Worm (Caenorhabditis elegans) whole organism, L4 larva: ENCODE measurements around the gene C48B4.8.

Experiments used
- D1046.2 ChIP-seq: fragments of 200-800 bp; sonication (Bioruptor generic); IDR thresholded peaks from 2 replicates; pipeline ENCODE4 v1.3.6; 2022; ENCODE audit warnings: missing genetic modification characterization, missing compliant biosample characterization
- F37D6.2 ChIP-seq: sonication (generic microtip); optimal IDR thresholded peaks from 2 replicates; lab custom pipeline; 2016; ENCODE audit warnings: mild to moderate bottlenecking, missing genetic modification characterization, missing compliant biosample characterization
- F44E2.7 ChIP-seq: fragments of 200-800 bp; sonication (Bioruptor generic); IDR thresholded peaks from 2 replicates; pipeline ENCODE4 v2.1.2; 2022; ENCODE audit warnings: missing genetic modification characterization, missing compliant biosample characterization
- R02D3.7 ChIP-seq: fragments of 150-350 bp; sonication (generic microtip); optimal IDR thresholded peaks from 3 replicates; lab custom pipeline; 2014; ENCODE audit warnings: missing biosample characterization, missing genetic modification characterization
- T26A8.4 ChIP-seq: fragments of 200-800 bp; sonication (Bioruptor generic); IDR thresholded peaks from 2 replicates; pipeline ENCODE4 v1.3.6; 2022; ENCODE audit warnings: missing genetic modification characterization, missing compliant biosample characterization
- Y105C5A.15 ChIP-seq: fragments of 200-800 bp; sonication (Bioruptor generic); IDR thresholded peaks from 2 replicates; pipeline ENCODE4 v1.3.6; 2022; ENCODE audit warnings: missing genetic modification characterization, missing compliant biosample characterization
- Y5F2A.4 ChIP-seq: fragments of 200-800 bp; sonication (Bioruptor generic); optimal IDR thresholded peaks from 2 replicates; lab custom pipeline; 2018; ENCODE audit warnings: mild to moderate bottlenecking, missing genetic modification characterization, missing compliant biosample characterization
- ZK337.2 ChIP-seq: fragments of 200-800 bp; sonication (Bioruptor generic); IDR thresholded peaks from 2 replicates; pipeline ENCODE4 v1.3.6; 2022; ENCODE audit warnings: missing genetic modification reagents, missing genetic modification characterization, missing compliant biosample characterization
- ZK546.5 ChIP-seq, 2 experiments: sonication (generic microtip); optimal IDR thresholded peaks; 2 replicates each; lab custom pipeline; 2017; ENCODE audit warnings: missing biosample characterization in 2 of 2, missing genetic modification characterization in 2 of 2
- ceh-44 ChIP-seq: fragments of 200-800 bp; sonication (Bioruptor generic); IDR thresholded peaks from 2 replicates; pipeline ENCODE4 v1.3.6; 2022; ENCODE audit warnings: missing genetic modification reagents, missing genetic modification characterization, missing compliant biosample characterization
- dpl-1 ChIP-seq: fragments of 150-350 bp; optimal IDR thresholded peaks from 2 replicates; lab custom pipeline; 2014; ENCODE audit warnings: missing biosample characterization, missing genetic modification reagents, missing genetic modification characterization
- duxl-1 ChIP-seq: sonication (generic microtip); optimal IDR thresholded peaks from 2 replicates; lab custom pipeline; 2016; ENCODE audit warnings: mild to moderate bottlenecking, missing genetic modification characterization, moderate library complexity, missing compliant biosample characterization; ENCODE audit not compliant: poor library complexity
- egl-43 ChIP-seq: fragments of 200-800 bp; sonication (Bioruptor generic); IDR thresholded peaks from 2 replicates; pipeline ENCODE4 v1.3.6; 2022; ENCODE audit warnings: missing genetic modification reagents, missing genetic modification characterization, missing compliant biosample characterization
- gei-8 ChIP-seq: fragments of 200-800 bp; sonication (Bioruptor generic); optimal IDR thresholded peaks from 2 replicates; lab custom pipeline; 2018; ENCODE audit warnings: mild to moderate bottlenecking, missing genetic modification characterization, missing compliant biosample characterization
- hlh-30 ChIP-seq: sonication (generic microtip); optimal IDR thresholded peaks from 2 replicates; lab custom pipeline; 2017; ENCODE audit warnings: antibody characterized with exemption, mild to moderate bottlenecking, missing genetic modification characterization, missing compliant biosample characterization; ENCODE audit not compliant: insufficient read depth
- lim-7 ChIP-seq: fragments of 200-800 bp; sonication (Bioruptor generic); IDR thresholded peaks from 2 replicates; pipeline ENCODE4 v1.3.6; 2022; ENCODE audit warnings: missing genetic modification characterization, missing compliant biosample characterization
- lin-13 ChIP-seq: fragments of 150-350 bp; optimal IDR thresholded peaks from 2 replicates; lab custom pipeline; 2014; ENCODE audit warnings: missing biosample characterization, missing genetic modification reagents, missing genetic modification characterization
- lin-29 ChIP-seq: fragments of 200-800 bp; sonication (Bioruptor generic); IDR thresholded peaks from 2 replicates; pipeline ENCODE4 v1.3.6; 2022; ENCODE audit warnings: missing genetic modification reagents, missing genetic modification characterization, missing compliant biosample characterization
- lin-38 ChIP-seq: fragments of 200-800 bp; sonication (Bioruptor generic); IDR thresholded peaks from 2 replicates; pipeline ENCODE4 v1.3.6; 2022; ENCODE audit warnings: missing genetic modification reagents, missing genetic modification characterization, missing compliant biosample characterization
- lin-39 ChIP-seq: fragments of 150-350 bp; optimal IDR thresholded peaks from 2 replicates; lab custom pipeline; 2014; ENCODE audit warnings: missing biosample characterization, missing genetic modification reagents, missing genetic modification characterization
- lsy-2 ChIP-seq, 2 experiments: fragments of 150-350 bp in 1 of 2; sonication (generic microtip) in 1 of 2; optimal IDR thresholded peaks; 2 replicates each; lab custom pipeline; 2014 to 2017; ENCODE audit warnings: missing biosample characterization in 2 of 2, missing genetic modification characterization in 2 of 2
- mes-2 ChIP-seq: sonication (generic microtip); optimal IDR thresholded peaks from 2 replicates; lab custom pipeline; 2016; ENCODE audit warnings: missing genotype, mild to moderate bottlenecking, missing genetic modification characterization, missing compliant biosample characterization; ENCODE audit not compliant: poor library complexity, severe bottlenecking
- nhr-10 ChIP-seq: fragments of 150-350 bp; optimal IDR thresholded peaks from 2 replicates; lab custom pipeline; 2014; ENCODE audit warnings: missing biosample characterization, missing genetic modification characterization
- nhr-102 ChIP-seq: sonication (generic microtip); optimal IDR thresholded peaks from 2 replicates; lab custom pipeline; 2016; ENCODE audit warnings: mild to moderate bottlenecking, missing genetic modification characterization, moderate library complexity, missing compliant biosample characterization
- nhr-25 ChIP-seq: sonication (generic microtip); optimal IDR thresholded peaks from 2 replicates; lab custom pipeline; 2017; ENCODE audit warnings: missing genetic modification characterization, mild to moderate bottlenecking, missing compliant biosample characterization, antibody characterized with exemption, moderate library complexity, borderline replicate concordance; ENCODE audit not compliant: insufficient read depth
- nhr-41 ChIP-seq: fragments of 200-800 bp; sonication (Bioruptor generic); IDR thresholded peaks from 2 replicates; pipeline ENCODE4 v1.3.6; 2022; ENCODE audit warnings: missing genetic modification reagents, missing genetic modification characterization, missing compliant biosample characterization
- nhr-42 ChIP-seq: fragments of 200-800 bp; sonication (Bioruptor generic); IDR thresholded peaks from 2 replicates; pipeline ENCODE4 v1.3.6; 2022; ENCODE audit warnings: missing genetic modification characterization, missing compliant biosample characterization
- nhr-76 ChIP-seq: fragments of 150-350 bp; optimal IDR thresholded peaks from 2 replicates; lab custom pipeline; 2014; ENCODE audit warnings: missing biosample characterization, missing genetic modification characterization
- pha-4 ChIP-seq, 2 experiments: fragments of 150-350 bp in 1 of 2; fragments of 200-800 bp in 1 of 2; sonication (Bioruptor generic) in 1 of 2; IDR thresholded peaks in 1 of 2; optimal IDR thresholded peaks in 1 of 2; 2 replicates each; pipeline versions ENCODE4 v1.3.6 to Lab custom; 2014 to 2022; ENCODE audit warnings: missing genetic modification characterization in 2 of 2, missing genetic modification reagents in 2 of 2, missing biosample characterization in 1 of 2, missing compliant biosample characterization in 1 of 2
- pqm-1 ChIP-seq: sonication (generic microtip); optimal IDR thresholded peaks from 2 replicates; lab custom pipeline; 2017; ENCODE audit warnings: missing biosample characterization, missing genetic modification characterization
- sdz-12 ChIP-seq: fragments of 200-800 bp; sonication (Bioruptor generic); optimal IDR thresholded peaks from 2 replicates; lab custom pipeline; 2018; ENCODE audit warnings: mild to moderate bottlenecking, missing genetic modification characterization, missing compliant biosample characterization
- skn-1 ChIP-seq: fragments of 150-350 bp; optimal IDR thresholded peaks from 2 replicates; lab custom pipeline; 2014; ENCODE audit warnings: missing biosample characterization, missing genetic modification characterization
- spr-3 ChIP-seq: fragments of 200-800 bp; sonication (Bioruptor generic); optimal IDR thresholded peaks from 2 replicates; lab custom pipeline; 2018; ENCODE audit warnings: mild to moderate bottlenecking, missing genetic modification characterization, missing compliant biosample characterization
- unc-130 ChIP-seq: sonication (generic microtip); optimal IDR thresholded peaks from 2 replicates; lab custom pipeline; 2016; ENCODE audit warnings: missing genetic modification reagents, missing genetic modification characterization, missing compliant biosample characterization
- unc-39 ChIP-seq: sonication (generic microtip); optimal IDR thresholded peaks from 2 replicates; lab custom pipeline; 2017; ENCODE audit warnings: missing biosample characterization, missing genetic modification characterization
- unc-62 ChIP-seq, 3 experiments: fragments of 150-350 bp in 1 of 3; sonication (generic microtip); optimal IDR thresholded peaks in 2 of 3; peaks in 1 of 3; 1 replicate in 1 of 3; 2 replicates in 2 of 3; lab custom pipeline; 2014 to 2017; ENCODE audit warnings: missing biosample characterization in 3 of 3, missing genetic modification characterization in 3 of 3, missing genetic modification reagents in 3 of 3, missing genotype in 1 of 3
- zag-1 ChIP-seq: fragments of 150-350 bp; optimal IDR thresholded peaks from 2 replicates; lab custom pipeline; 2014; ENCODE audit warnings: missing biosample characterization, missing genetic modification characterization
- ztf-11 ChIP-seq: fragments of 150-350 bp; optimal IDR thresholded peaks from 2 replicates; lab custom pipeline; 2014; ENCODE audit warnings: missing biosample characterization, missing genetic modification characterization

Gene C48B4.8

ce11 chrIII:9570869-9571268 is 9.8 kb upstream of the C48B4.8 start:
- TF ChIP-seq lin-38 (GFP tag; lab: Robert Waterston, UW) (peak; percentile 42; the same call in 1 of the 2 replicates), T26A8.4 (peak; percentile 21; the same call in 1 of the 2 replicates), pha-4 (GFP tag; IDR thresholded peaks at IDR 0.05; lab: Robert Waterston, UW) (no peak), pha-4 (tag; optimal IDR thresholded peaks at IDR 0.05; lab: Kevin White, UChicago) (no peak), ceh-44 (GFP tag; lab: Robert Waterston, UW) (no peak), dpl-1 (GFP tag; lab: Kevin White, UChicago) (peak; percentile 85), mes-2 (tag; lab: Kevin White, UChicago) (peak; percentile 13), lsy-2 (tag; optimal IDR thresholded peaks at IDR 0.05; lab: Kevin White, UChicago) (peak in 1 of 2 experiments; percentile 54)

DNA sequence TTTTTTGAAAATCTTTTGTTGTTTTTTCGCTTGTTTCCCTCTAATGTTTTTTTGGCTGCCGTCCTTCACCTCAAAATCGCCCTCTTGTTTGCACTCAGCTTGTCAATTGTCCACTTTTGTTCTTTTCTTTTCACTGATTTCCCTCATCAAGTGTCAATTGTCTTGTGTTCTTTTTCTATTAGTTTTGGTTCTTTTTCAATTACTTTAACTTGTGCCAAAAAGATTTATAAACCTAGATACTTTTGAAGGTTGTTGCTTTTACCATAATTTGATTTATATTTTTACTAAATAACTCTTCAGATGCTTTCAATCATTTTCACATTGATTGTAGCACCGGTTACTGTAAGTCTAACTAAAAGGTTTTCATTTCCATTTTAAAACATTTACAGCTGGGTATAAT is 7.4 kb upstream of the C48B4.8 start, which contains the start of gene C48B4.13:
TSS of gene C48B4.13 (plus strand) at position 301 of the 400 bp plus-strand sequence.
- TF ChIP-seq duxl-1 (tag; lab: Kevin White, UChicago), result no peak
- TF ChIP-seq lim-7 (GFP tag; lab: Robert Waterston, UW), result no peak
- no peak for TF ChIP-seq ztf-11 (tag; lab: Kevin White, UChicago)
- TF ChIP-seq F37D6.2 (tag; lab: Kevin White, UChicago), result no peak
- no peak for TF ChIP-seq gei-8 (GFP tag; lab: Kevin White, UChicago)
- TF ChIP-seq nhr-76 (tag; lab: Kevin White, UChicago), result no peak
- no peak for TF ChIP-seq unc-130 (GFP tag; lab: Kevin White, UChicago)
- no peak for TF ChIP-seq D1046.2
- no peak for TF ChIP-seq pqm-1 (tag; lab: Kevin White, UChicago)
- no peak for TF ChIP-seq ZK546.5 (tag; optimal IDR thresholded peaks at IDR 0.05; lab: Kevin White, UChicago)
- no peak for TF ChIP-seq spr-3
- no peak for TF ChIP-seq R02D3.7 (tag; lab: Kevin White, UChicago)
- TF ChIP-seq egl-43 (GFP tag; lab: Robert Waterston, UW), result no peak
- no peak for TF ChIP-seq nhr-41 (GFP tag; lab: Robert Waterston, UW)
- TF ChIP-seq Y5F2A.4, result no peak
- TF ChIP-seq F44E2.7, result no peak
- TF ChIP-seq unc-62 (GFP tag; optimal IDR thresholded peaks at IDR 0.05 in 1 of 2; lab: Kevin White, UChicago), result no peak
- no peak for TF ChIP-seq unc-62 (tag; optimal IDR thresholded peaks at IDR 0.05; lab: Kevin White, UChicago)

DNA sequence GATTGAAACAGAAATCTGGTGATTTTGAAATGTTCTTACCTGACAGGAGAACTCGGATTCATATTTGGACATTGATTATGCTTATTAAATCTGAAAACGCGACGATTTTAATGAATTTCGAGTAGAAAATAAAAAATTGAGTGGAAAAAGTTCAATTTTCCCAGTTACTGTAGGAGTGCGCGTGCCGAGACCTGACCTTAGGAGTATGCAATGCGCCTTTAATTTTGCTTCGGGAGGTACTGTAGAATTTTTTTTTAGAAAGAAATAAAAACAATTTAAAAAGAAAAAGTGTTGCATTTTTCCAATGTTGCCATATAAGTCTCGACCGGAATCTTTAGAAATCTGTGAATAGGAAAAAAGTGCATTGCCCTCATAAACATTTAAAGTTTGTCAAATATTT is 4.9 kb upstream of the C48B4.8 start, which contains the start of gene C48B4.11:
TSS of gene C48B4.11 (minus strand) at position 143 of the 400 bp plus-strand sequence.
- TF ChIP-seq Y105C5A.15 (no peak), zag-1 (no peak), nhr-10 (tag; lab: Kevin White, UChicago) (no peak), F37D6.2 (tag; lab: Kevin White, UChicago) (no peak), hlh-30 (tag; lab: Kevin White, UChicago) (no peak), egl-43 (GFP tag; lab: Robert Waterston, UW) (no peak), ZK546.5 (tag; optimal IDR thresholded peaks at IDR 0.05; lab: Kevin White, UChicago) (no peak), ztf-11 (tag; lab: Kevin White, UChicago) (no peak)

DNA sequence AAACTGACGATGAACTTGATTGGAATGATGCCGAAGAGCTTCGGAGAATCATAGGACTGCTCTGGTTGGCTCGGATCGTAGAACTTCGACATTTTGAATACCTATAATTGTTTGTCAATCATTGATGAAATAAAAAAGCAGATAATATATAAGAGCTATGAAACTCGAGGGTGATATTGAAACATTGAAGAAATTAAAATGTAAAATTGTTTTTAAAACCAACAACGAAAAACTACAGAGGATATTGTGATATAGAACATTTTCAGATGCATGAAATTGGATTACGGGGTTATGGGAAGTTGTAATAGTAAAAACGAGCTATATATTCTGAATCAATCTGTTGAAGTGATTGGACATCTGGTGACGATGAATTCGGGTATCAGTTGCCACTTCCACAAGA is 3.4 kb upstream of the C48B4.8 start, which contains the start of gene C48B4.10:
TSS of gene C48B4.10 (minus strand) at position 101 of the 400 bp plus-strand sequence.
- TF ChIP-seq ztf-11 (tag; lab: Kevin White, UChicago) (no peak), nhr-25 (tag; lab: Kevin White, UChicago) (no peak), unc-39 (no peak), lin-39 (tag; lab: Kevin White, UChicago) (no peak), pha-4 (GFP tag; IDR thresholded peaks at IDR 0.05; lab: Robert Waterston, UW) (no peak), pha-4 (tag; optimal IDR thresholded peaks at IDR 0.05; lab: Kevin White, UChicago) (no peak), nhr-102 (tag; lab: Kevin White, UChicago) (no peak), hlh-30 (tag; lab: Kevin White, UChicago) (no peak), ZK337.2 (GFP tag; lab: Robert Waterston, UW) (no peak), lin-13 (GFP tag; lab: Kevin White, UChicago) (no peak), sdz-12 (GFP tag; lab: Kevin White, UChicago) (no peak), lin-29 (GFP tag; lab: Robert Waterston, UW) (no peak), dpl-1 (GFP tag; lab: Kevin White, UChicago) (no peak), skn-1 (no peak), nhr-42 (GFP tag; lab: Robert Waterston, UW) (no peak)
- TF ChIP-seq, all 104 proteins: peak for 0
